Worm (Caenorhabditis elegans) whole organism, L3 larva: ENCODE results near the gene hen-1.

Experiments
- fos-1 ChIP-seq: fragments of 150-350 bp; optimal IDR thresholded peaks from 2 replicates; lab custom pipeline; 2014; ENCODE audit warnings: missing biosample characterization, missing genetic modification characterization
- lsy-12 ChIP-seq: sonication (generic microtip); optimal IDR thresholded peaks from 2 replicates; lab custom pipeline; 2016; ENCODE audit warnings: mild to moderate bottlenecking, missing genetic modification characterization, missing compliant biosample characterization
- nhr-12 ChIP-seq: fragments of 150-350 bp; optimal IDR thresholded peaks from 2 replicates; lab custom pipeline; 2014; ENCODE audit warnings: missing biosample characterization, missing genetic modification characterization
- ztf-4 ChIP-seq: fragments of 150-350 bp; optimal IDR thresholded peaks from 2 replicates; lab custom pipeline; 2014; ENCODE audit warnings: missing biosample characterization, missing genetic modification characterization

ce11 chrX:7101477-7101876 is 15.3 kb downstream of the hen-1 start, which contains the start of gene C36B7.3:
- TF ChIP-seq ztf-4 (tag; lab: Kevin White, UChicago) (no peak), nhr-12 (tag; lab: Kevin White, UChicago) (no peak), lsy-12 (tag; lab: Kevin White, UChicago) (no peak), fos-1 (tag; lab: Kevin White, UChicago) (no peak)
